Fruit fly (Drosophila melanogaster): Measurements from ENCODE around the gene CG5116.

CG5116 gene

dm6 chr3R:25482463-25483173 lies at the start of gene CG5116, which contains the start of the genes XNP and CG42488:
Gene CG5116, plus strand, starts transcription at chr3R:25483098.
Gene XNP, minus strand, starts transcription at chr3R:25482834.
Gene CG42488, plus strand, starts transcription at chr3R:25483098.
- peak; percentile 61; the same call in 1 of the 2 replicates for TF ChIP-seq vvl (GFP tag; IDR thresholded peaks at IDR 0.05)
- TF ChIP-seq CG5953 (GFP tag; IDR thresholded peaks at IDR 0.05), result no peak
- peak; percentile 68 for TF ChIP-seq CG32532 (GFP tag; IDR thresholded peaks at IDR 0.05)
- no peak for TF ChIP-seq sr (GFP tag; IDR thresholded peaks at IDR 0.05)
- TF ChIP-seq CG18011 (GFP tag; optimal IDR thresholded peaks at IDR 0.05), result no peak
- TF ChIP-seq kah (GFP tag; optimal IDR thresholded peaks at IDR 0.05), result no peak
- TF ChIP-seq pita (GFP tag; optimal IDR thresholded peaks at IDR 0.05), result no peak
- TF ChIP-seq HHEX (GFP tag; optimal IDR thresholded peaks at IDR 0.05), result no peak
- no peak for TF ChIP-seq H15 (GFP tag; IDR thresholded peaks at IDR 0.05)
- TF ChIP-seq pb (GFP tag; optimal IDR thresholded peaks at IDR 0.05), result no peak
- TF ChIP-seq CG17802 (tag; optimal IDR thresholded peaks at IDR 0.05), result no peak
- no peak for TF ChIP-seq CG12744 (GFP tag; optimal IDR thresholded peaks at IDR 0.05)
- no peak for TF ChIP-seq ham (GFP tag; IDR thresholded peaks at IDR 0.05)
- TF ChIP-seq z (GFP tag; IDR thresholded peaks at IDR 0.05), result no peak
- TF ChIP-seq h (optimal IDR thresholded peaks at IDR 0.05), result no peak
- TF ChIP-seq da (GFP tag; optimal IDR thresholded peaks at IDR 0.05), result no peak
- TF ChIP-seq CG8290 (GFP tag; optimal IDR thresholded peaks at IDR 0.05), result no peak
- no peak for TF ChIP-seq CG8290 (tag; optimal IDR thresholded peaks at IDR 0.05)
- peak; percentile 85 for TF ChIP-seq psq (GFP tag; optimal IDR thresholded peaks at IDR 0.05)
- peak; percentile 89 for TF ChIP-seq trem (tag; optimal IDR thresholded peaks at IDR 0.05)
- TF ChIP-seq eyg (GFP tag; optimal IDR thresholded peaks at IDR 0.05), result no peak
- TF ChIP-seq Hand (GFP tag; optimal IDR thresholded peaks at IDR 0.05), result no peak
- peak; percentile 66 for TF ChIP-seq CG17829 (tag; optimal IDR thresholded peaks at IDR 0.05)
- peak; percentile 96 for TF ChIP-seq chinmo (GFP tag; IDR thresholded peaks at IDR 0.05; ENCODE audit: partially characterized antibody)
- peak; percentile 23 for TF ChIP-seq ftz-f1 (GFP tag; optimal IDR thresholded peaks at IDR 0.05)
- TF ChIP-seq H2.0 (GFP tag; IDR thresholded peaks at IDR 0.05), result no peak
- TF ChIP-seq ci (GFP tag; IDR thresholded peaks at IDR 0.05), result peak; percentile 12; the same call in 1 of the 3 replicates
- peak; percentile 98 for TF ChIP-seq CG32767 (GFP tag; IDR thresholded peaks at IDR 0.05)
- TF ChIP-seq Six4 (GFP tag; optimal IDR thresholded peaks at IDR 0.05), result peak; percentile 11
- TF ChIP-seq CG3838 (GFP tag; optimal IDR thresholded peaks at IDR 0.05), result no peak
- TF ChIP-seq CG6683 (GFP tag; optimal IDR thresholded peaks at IDR 0.05), result no peak
- no peak for TF ChIP-seq CG7987 (GFP tag; optimal IDR thresholded peaks at IDR 0.05)
- no peak for TF ChIP-seq trh (GFP tag; optimal IDR thresholded peaks at IDR 0.05)
- TF ChIP-seq eve (GFP tag; optimal IDR thresholded peaks at IDR 0.05), result no peak
- TF ChIP-seq Mrtf (GFP tag; IDR thresholded peaks at IDR 0.05), result no peak
- peak; percentile 29 for TF ChIP-seq CG7786 (GFP tag; optimal IDR thresholded peaks at IDR 0.05)
- no peak for TF ChIP-seq gcm2 (GFP tag; optimal IDR thresholded peaks at IDR 0.05)
- peak; percentile 31 for TF ChIP-seq CG13123 (GFP tag; optimal IDR thresholded peaks at IDR 0.05)
- peak; percentile 74 for TF ChIP-seq NFAT (GFP tag; IDR thresholded peaks at IDR 0.05)
- no peak for TF ChIP-seq CG8359 (GFP tag; optimal IDR thresholded peaks at IDR 0.05; ENCODE audit: borderline replicate concordance)
- peak; percentile 66 for TF ChIP-seq Max (GFP tag; optimal IDR thresholded peaks at IDR 0.05)
- no peak for TF ChIP-seq CG15011 (GFP tag; optimal IDR thresholded peaks at IDR 0.05)
- TF ChIP-seq nerfin-1 (tag; optimal IDR thresholded peaks at IDR 0.05), result peak; percentile 61
- no peak for TF ChIP-seq CG7928 (GFP tag; optimal IDR thresholded peaks at IDR 0.05)
- no peak for TF ChIP-seq Eip74EF (GFP tag; optimal IDR thresholded peaks at IDR 0.05)
- TF ChIP-seq Xbp1 (GFP tag; optimal IDR thresholded peaks at IDR 0.05), result peak; percentile 66
- peak; percentile 99 for TF ChIP-seq knrl (GFP tag; IDR thresholded peaks at IDR 0.05; ENCODE audit: partially characterized antibody)
- no peak for TF ChIP-seq her (GFP tag; optimal IDR thresholded peaks at IDR 0.05)
- peak; percentile 27; the same call in 1 of the 2 replicates for TF ChIP-seq HLH3B (GFP tag; IDR thresholded peaks at IDR 0.05)
- TF ChIP-seq CG34224 (GFP tag; IDR thresholded peaks at IDR 0.05; ENCODE audit: partially characterized antibody), result peak; percentile 99
- no peak for TF ChIP-seq otp (GFP tag; IDR thresholded peaks at IDR 0.05)

All from whole organism, embryonic.